Worm (Caenorhabditis elegans) whole organism, early embryonic: ENCODE results near the gene M01B2.10.
"Not testable (repeated sequence)": the region's sequence is repeated elsewhere in the genome, so short reads cannot be mapped to it uniquely, and the experiment has no call there.

Experiments
- B0310.2 ChIP-seq: sonication (generic microtip); optimal IDR thresholded peaks from 2 replicates; lab custom pipeline; 2016; ENCODE audit warnings: mild to moderate bottlenecking, missing genetic modification characterization, missing compliant biosample characterization
- F13C5.2 ChIP-seq: sonication (generic microtip); optimal IDR thresholded peaks from 2 replicates; lab custom pipeline; 2017; ENCODE audit warnings: mild to moderate bottlenecking, missing genetic modification characterization, inconsistent platforms, missing compliant biosample characterization
- aly-1 ChIP-seq: sonication (generic microtip); optimal IDR thresholded peaks from 2 replicates; lab custom pipeline; 2016; ENCODE audit warnings: missing genetic modification characterization, missing compliant biosample characterization
- ama-1 ChIP-seq: fragments of 150-350 bp; optimal IDR thresholded peaks from 2 replicates; lab custom pipeline; 2014
- ceh-13 ChIP-seq: fragments of 200-800 bp; sonication (Bioruptor generic); optimal IDR thresholded peaks from 2 replicates; lab custom pipeline; 2018; ENCODE audit warnings: mild to moderate bottlenecking, missing genetic modification characterization, missing compliant biosample characterization
- ceh-36 ChIP-seq: sonication (generic microtip); optimal IDR thresholded peaks from 2 replicates; lab custom pipeline; 2016; ENCODE audit warnings: missing genetic modification characterization, inconsistent platforms, missing compliant biosample characterization
- ets-7 ChIP-seq: sonication (generic microtip); optimal IDR thresholded peaks from 2 replicates; lab custom pipeline; 2016; ENCODE audit warnings: missing genotype, missing genetic modification characterization, missing compliant biosample characterization
- flt-1 ChIP-seq: fragments of 200-800 bp; sonication (Bioruptor generic); IDR thresholded peaks from 2 replicates; pipeline ENCODE4 v1.3.6; 2022; ENCODE audit warnings: missing genetic modification characterization, missing compliant biosample characterization
- hmbx-1 ChIP-seq: sonication (generic microtip); optimal IDR thresholded peaks from 2 replicates; lab custom pipeline; 2016; ENCODE audit warnings: mild to moderate bottlenecking, missing genetic modification characterization, missing compliant biosample characterization
- hmg-4 ChIP-seq: fragments of 200-800 bp; sonication (Bioruptor generic); optimal IDR thresholded peaks from 2 replicates; lab custom pipeline; 2018; ENCODE audit warnings: mild to moderate bottlenecking, missing genetic modification characterization, missing compliant biosample characterization
- hnd-1 ChIP-seq: sonication (generic microtip); optimal IDR thresholded peaks from 2 replicates; lab custom pipeline; 2016; ENCODE audit warnings: missing genetic modification characterization, missing compliant biosample characterization
- pes-1 ChIP-seq: fragments of 200-800 bp; sonication (Bioruptor generic); IDR thresholded peaks from 2 replicates; pipeline ENCODE4 v1.3.6; 2022; ENCODE audit warnings: missing genetic modification reagents, missing genetic modification characterization, missing compliant biosample characterization
- scrt-1 ChIP-seq: fragments of 200-800 bp; sonication (Bioruptor generic); IDR thresholded peaks from 2 replicates; pipeline ENCODE4 v1.3.6; 2022; ENCODE audit warnings: missing genetic modification characterization, missing compliant biosample characterization
- sea-1 ChIP-seq: fragments of 200-800 bp; sonication (Bioruptor generic); conservative IDR thresholded peaks from 2 replicates; pipeline ENCODE4 v1.3.6; 2022; ENCODE audit warnings: missing genetic modification characterization, missing compliant biosample characterization
- tbx-11 ChIP-seq: fragments of 200-800 bp; sonication (Bioruptor generic); IDR thresholded peaks from 2 replicates; pipeline ENCODE4 v1.3.6; 2022; ENCODE audit warnings: missing genetic modification characterization, missing compliant biosample characterization
- tbx-37 ChIP-seq: fragments of 200-800 bp; sonication (Bioruptor generic); conservative IDR thresholded peaks from 2 replicates; pipeline ENCODE4 v1.3.6; 2022; ENCODE audit warnings: missing genetic modification reagents, missing genetic modification characterization, missing compliant biosample characterization
- tra-4 ChIP-seq: sonication (generic microtip); optimal IDR thresholded peaks from 2 replicates; lab custom pipeline; 2017; ENCODE audit warnings: missing genetic modification characterization, missing compliant biosample characterization

M01B2.10 gene

ce11 chrV:15230243-15230642, 32.0 kb downstream of the M01B2.10 start, which contains the start of gene srw-15:
Gene srw-15 (plus strand): TSS chrV:15230543.
- TF ChIP-seq tra-4 (tag; lab: Kevin White, UChicago), result no peak
- no peak for TF ChIP-seq sea-1 (GFP tag; lab: Robert Waterston, UW)
- no peak for TF ChIP-seq scrt-1 (GFP tag; lab: Robert Waterston, UW)
- no peak for TF ChIP-seq aly-1 (tag; lab: Kevin White, UChicago)
- no peak for TF ChIP-seq ets-7 (tag; lab: Kevin White, UChicago)
- TF ChIP-seq ama-1 (lab: Kevin White, UChicago), result no peak
- TF ChIP-seq flt-1 (GFP tag; lab: Robert Waterston, UW), result no peak
- no peak for TF ChIP-seq F13C5.2 (tag; lab: Kevin White, UChicago)
- no peak for TF ChIP-seq ceh-36 (tag; lab: Kevin White, UChicago)
- TF ChIP-seq hmbx-1 (tag; lab: Kevin White, UChicago), result no peak
- TF ChIP-seq tbx-11, result no peak
- no peak for TF ChIP-seq hnd-1
- TF ChIP-seq tbx-37, result no peak
- no peak for TF ChIP-seq ceh-13 (GFP tag; lab: Kevin White, UChicago)

ce11 chrV:15226206-15226605, 36.0 kb downstream of the M01B2.10 start:
- TF ChIP-seq ama-1 (lab: Kevin White, UChicago) (no peak), aly-1 (tag; lab: Kevin White, UChicago) (no peak), tbx-37 (no peak), hmbx-1 (tag; lab: Kevin White, UChicago) (no peak), pes-1 (GFP tag; lab: Robert Waterston, UW) (no peak), sea-1 (GFP tag; lab: Robert Waterston, UW) (no peak), ceh-36 (tag; lab: Kevin White, UChicago) (no peak), tra-4 (tag; lab: Kevin White, UChicago) (no peak)

ce11 chrV:15225650-15226049, 36.6 kb downstream of the M01B2.10 start, which contains the start of gene srw-14:
Gene srw-14 (plus strand): TSS chrV:15225950.
- TF ChIP-seq B0310.2 (tag; lab: Kevin White, UChicago) (no peak), hmbx-1 (tag; lab: Kevin White, UChicago) (no peak), tbx-37 (no peak), hnd-1 (no peak), ama-1 (lab: Kevin White, UChicago) (no peak), scrt-1 (GFP tag; lab: Robert Waterston, UW) (no peak), pes-1 (GFP tag; lab: Robert Waterston, UW) (no peak), aly-1 (tag; lab: Kevin White, UChicago) (no peak), sea-1 (GFP tag; lab: Robert Waterston, UW) (no peak), tra-4 (tag; lab: Kevin White, UChicago) (no peak), ceh-36 (tag; lab: Kevin White, UChicago) (no peak), hmg-4 (GFP tag; lab: Kevin White, UChicago) (no peak)

- TF ChIP-seq ama-1 (lab: Kevin White, UChicago) (no peak), B0310.2 (tag; lab: Kevin White, UChicago) (no peak), tbx-37 (no peak), tra-4 (tag; lab: Kevin White, UChicago) (no peak), scrt-1 (GFP tag; lab: Robert Waterston, UW) (no peak), aly-1 (tag; lab: Kevin White, UChicago) (no peak), hmg-4 (GFP tag; lab: Kevin White, UChicago) (no peak), tbx-11 (no peak), ets-7 (tag; lab: Kevin White, UChicago) (no peak), pes-1 (GFP tag; lab: Robert Waterston, UW) (no peak), ceh-13 (GFP tag; lab: Kevin White, UChicago) (no peak), hmbx-1 (tag; lab: Kevin White, UChicago) (no peak), flt-1 (GFP tag; lab: Robert Waterston, UW) (no peak), F13C5.2 (tag; lab: Kevin White, UChicago) (no peak), ceh-36 (tag; lab: Kevin White, UChicago) (no peak), hnd-1 (no peak), sea-1 (GFP tag; lab: Robert Waterston, UW) (no peak)
Measured at ce11 chrV:15223668-15224067, 38.6 kb downstream of the M01B2.10 start, which contains the start of gene srw-24. Gene srw-24 (plus strand): TSS chrV:15223968.

ce11 chrV:15221330-15221729, 40.9 kb downstream of the M01B2.10 start, which contains the start of gene irld-25:
Gene irld-25 (plus strand): TSS chrV:15221630.
- TF ChIP-seq hnd-1 (no peak), ama-1 (lab: Kevin White, UChicago) (no peak), hmbx-1 (tag; lab: Kevin White, UChicago) (no peak), sea-1 (GFP tag; lab: Robert Waterston, UW) (no peak), tbx-11 (no peak), ceh-13 (GFP tag; lab: Kevin White, UChicago) (no peak), flt-1 (GFP tag; lab: Robert Waterston, UW) (no peak), ceh-36 (tag; lab: Kevin White, UChicago) (no peak), pes-1 (GFP tag; lab: Robert Waterston, UW) (no peak), ets-7 (tag; lab: Kevin White, UChicago) (no peak), aly-1 (tag; lab: Kevin White, UChicago) (no peak), B0310.2 (tag; lab: Kevin White, UChicago) (no peak), hmg-4 (GFP tag; lab: Kevin White, UChicago) (no peak), F13C5.2 (tag; lab: Kevin White, UChicago) (no peak), tbx-37 (no peak), scrt-1 (GFP tag; lab: Robert Waterston, UW) (no peak), tra-4 (tag; lab: Kevin White, UChicago) (no peak)

- TF ChIP-seq tbx-11 (no peak), F13C5.2 (tag; lab: Kevin White, UChicago) (no peak)
Measured at ce11 chrV:15216705-15217104, 45.5 kb downstream of the M01B2.10 start, which contains the start of gene sri-25. Gene sri-25 (plus strand): TSS chrV:15217005.

ce11 chrV:15215175-15215574, 47.1 kb downstream of the M01B2.10 start, which contains the start of gene sri-26:
Gene sri-26 (plus strand): TSS chrV:15215475.
- not testable (repeated sequence) for TF ChIP-seq tbx-11; F13C5.2 (tag; lab: Kevin White, UChicago); hnd-1
